Fruit fly (Drosophila melanogaster): Measurements from ENCODE around the gene CG43084.

CG43084 gene

DNA sequence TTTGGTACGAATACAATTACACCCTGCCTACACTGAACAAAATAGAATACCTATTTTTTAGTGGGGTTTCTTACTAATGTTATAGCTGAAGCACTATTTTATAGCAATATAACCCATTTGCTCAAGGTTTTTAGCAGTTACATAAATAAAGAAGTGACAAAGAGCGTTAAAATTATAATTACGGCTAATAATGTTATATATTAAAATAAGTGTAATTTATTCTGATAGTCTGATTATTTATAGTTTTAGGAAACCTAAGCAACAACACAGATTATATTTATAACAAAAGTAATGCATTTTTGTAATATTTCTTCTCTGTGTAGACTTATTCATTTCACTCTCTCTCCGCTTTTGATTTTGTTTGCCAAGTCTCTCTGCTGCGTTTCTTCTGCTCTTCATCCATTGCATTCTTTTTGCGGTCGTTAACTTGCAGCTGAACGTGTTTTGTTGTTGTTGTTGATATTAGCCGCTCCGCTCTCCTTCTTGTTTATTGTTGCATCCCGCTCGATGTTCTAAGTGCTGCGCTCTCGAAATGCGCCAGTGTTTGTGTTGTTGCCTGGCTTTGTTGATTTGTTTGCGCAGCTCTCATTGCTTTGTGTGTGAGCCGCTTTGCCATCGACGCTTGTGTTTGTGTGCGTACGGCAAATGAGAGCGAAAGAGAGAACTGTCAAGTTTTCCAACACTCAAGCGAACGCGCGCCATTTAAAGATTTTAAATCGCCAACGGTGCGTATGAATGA is 24.8 kb upstream of the CG43084 start (continued):
- TF ChIP-seq lilli (GFP tag; optimal IDR thresholded peaks at IDR 0.05): peak; percentile 55
- TF ChIP-seq NK7.1 (GFP tag; optimal IDR thresholded peaks at IDR 0.05): no peak
- TF ChIP-seq CG8765 (GFP tag; IDR thresholded peaks at IDR 0.05): peak; percentile 34; the same call in 1 of the 2 replicates
- no peak for TF ChIP-seq dati (GFP tag; IDR thresholded peaks at IDR 0.05)
- TF ChIP-seq Dad (GFP tag; optimal IDR thresholded peaks at IDR 0.05): no peak
- TF ChIP-seq bbx (GFP tag; IDR thresholded peaks at IDR 0.05; ENCODE audit: partially characterized antibody): no peak
- TF ChIP-seq crol (GFP tag; IDR thresholded peaks at IDR 0.05): no peak; the same call in 1 of the 2 replicates
- peak; percentile 1 for TF ChIP-seq CHES-1-like (GFP tag; optimal IDR thresholded peaks at IDR 0.05)
- no peak for TF ChIP-seq Dip2 (GFP tag; IDR thresholded peaks at IDR 0.05)
- peak; percentile 80 for TF ChIP-seq Fer1 (GFP tag; optimal IDR thresholded peaks at IDR 0.05)
- TF ChIP-seq salm (tag; optimal IDR thresholded peaks at IDR 0.05): peak; percentile 90
- TF ChIP-seq ara (GFP tag; IDR thresholded peaks at IDR 0.05): peak; percentile 67
- no peak for TF ChIP-seq MBD-R2 (GFP tag; IDR thresholded peaks at IDR 0.05)
- no peak for TF ChIP-seq ftz-f1 (GFP tag; optimal IDR thresholded peaks at IDR 0.05)
- TF ChIP-seq zf30C (GFP tag; optimal IDR thresholded peaks at IDR 0.05): peak; percentile 64
- TF ChIP-seq Bteb2 (GFP tag; optimal IDR thresholded peaks at IDR 0.05): peak; percentile 28
- TF ChIP-seq CG11723 (GFP tag; optimal IDR thresholded peaks at IDR 0.05): peak; percentile 74
- peak; percentile 57; the same call in 1 of the 2 replicates for TF ChIP-seq CG1024 (GFP tag; IDR thresholded peaks at IDR 0.05)
- TF ChIP-seq CG31365 (tag; optimal IDR thresholded peaks at IDR 0.05): peak; percentile 53
- TF ChIP-seq CG14667 (GFP tag; IDR thresholded peaks at IDR 0.05): peak; percentile 74; the same call in 1 of the 2 replicates
- TF ChIP-seq twi (tag; optimal IDR thresholded peaks at IDR 0.05): peak; percentile 84
- peak; percentile 84 for TF ChIP-seq CG12942 (GFP tag; optimal IDR thresholded peaks at IDR 0.05)
- peak; percentile 88 for TF ChIP-seq Fer3 (tag; optimal IDR thresholded peaks at IDR 0.05)
- peak; percentile 63; the same call in 2 of the 3 replicates for TF ChIP-seq ken (GFP tag; IDR thresholded peaks at IDR 0.05)
- TF ChIP-seq CG11696 (GFP tag; IDR thresholded peaks at IDR 0.05): peak; percentile 44; the same call in 1 of the 2 replicates
- TF ChIP-seq CG2120 (GFP tag; optimal IDR thresholded peaks at IDR 0.05): peak; percentile 84
- peak; percentile 96 for TF ChIP-seq CG11504 (tag; optimal IDR thresholded peaks at IDR 0.05)
- peak; percentile 93 for TF ChIP-seq CG8388 (GFP tag; optimal IDR thresholded peaks at IDR 0.05)
- TF ChIP-seq pb (GFP tag; optimal IDR thresholded peaks at IDR 0.05): peak; percentile 12
- peak; percentile 59 for TF ChIP-seq psq (GFP tag; optimal IDR thresholded peaks at IDR 0.05)
- TF ChIP-seq gem (tag; optimal IDR thresholded peaks at IDR 0.05): peak; percentile 98
- no peak for TF ChIP-seq BEAF-32 (GFP tag; optimal IDR thresholded peaks at IDR 0.05)
- TF ChIP-seq Bgb (GFP tag; IDR thresholded peaks at IDR 0.05; ENCODE audit: partially characterized antibody): no peak
- peak; percentile 75 for TF ChIP-seq CG4404 (GFP tag; IDR thresholded peaks at IDR 0.05)
- no peak; the same call in 1 of the 2 replicates for TF ChIP-seq klu (GFP tag; IDR thresholded peaks at IDR 0.05)
- peak; percentile 74 for TF ChIP-seq CG17328 (GFP tag; IDR thresholded peaks at IDR 0.05)
- TF ChIP-seq bsh (GFP tag; optimal IDR thresholded peaks at IDR 0.05): peak; percentile 86 to 94
- no peak for TF ChIP-seq pfk (GFP tag; optimal IDR thresholded peaks at IDR 0.05)
- TF ChIP-seq Ravus (GFP tag; IDR thresholded peaks at IDR 0.05): peak; percentile 48
- TF ChIP-seq btn (GFP tag; optimal IDR thresholded peaks at IDR 0.05): no peak
- TF ChIP-seq sisA (GFP tag; IDR thresholded peaks at IDR 0.05): peak; percentile 85
- no peak for TF ChIP-seq HLH54F (GFP tag; optimal IDR thresholded peaks at IDR 0.05)
- no peak for TF ChIP-seq usp (GFP tag; optimal IDR thresholded peaks at IDR 0.05)
- peak; percentile 14 for TF ChIP-seq abd-A (tag; optimal IDR thresholded peaks at IDR 0.05)
- peak; percentile 52 for TF ChIP-seq CG3995 (GFP tag; optimal IDR thresholded peaks at IDR 0.05)
- TF ChIP-seq Lpt (GFP tag; optimal IDR thresholded peaks at IDR 0.05): no peak
- peak; percentile 7 for TF ChIP-seq CG10565 (GFP tag; optimal IDR thresholded peaks at IDR 0.05)
- peak; percentile 70 for TF ChIP-seq Lhr (GFP tag; optimal IDR thresholded peaks at IDR 0.05)
- peak; percentile 52 for TF ChIP-seq CrebB (tag; optimal IDR thresholded peaks at IDR 0.05)
- TF ChIP-seq da (GFP tag; optimal IDR thresholded peaks at IDR 0.05): no peak

Data from whole organism, embryonic.